Fruit fly (Drosophila melanogaster) whole organism, prepupa: ENCODE results near the gene unc-119.
A peak's percentile ranks its signal among the peaks of the same experiment; 100 is the strongest.

Experiments used
- Blimp-1 ChIP-seq: fragments of 200-800 bp; sonication (Bioruptor generic); optimal IDR thresholded peaks from 3 replicates; lab custom pipeline; 2017; ENCODE audit warnings: missing biosample characterization, missing genetic modification characterization, mild to moderate bottlenecking, moderate library complexity, missing genetic modification reagents
- CG10631 ChIP-seq: fragments of 200-800 bp; sonication (Bioruptor generic); optimal IDR thresholded peaks from 2 replicates; lab custom pipeline; 2016; ENCODE audit warnings: missing biosample characterization, missing genetic modification characterization
- CG10669 ChIP-seq: fragments of 200-800 bp; sonication (Bioruptor generic); optimal IDR thresholded peaks from 3 replicates; lab custom pipeline; 2018; ENCODE audit warnings: missing biosample characterization, mild to moderate bottlenecking, missing genetic modification characterization, moderate library complexity
- CG11902 ChIP-seq: fragments of 200-800 bp; sonication (Bioruptor generic); optimal IDR thresholded peaks from 3 replicates; lab custom pipeline; 2016; ENCODE audit warnings: missing biosample characterization, missing genetic modification characterization
- CG15336 ChIP-seq: fragments of 200-800 bp; sonication (Bioruptor generic); IDR thresholded peaks from 2 replicates; pipeline ENCODE4 v1.3.6; 2022; ENCODE audit warnings: missing biosample characterization, missing genetic modification characterization
- CG1621 ChIP-seq: fragments of 200-800 bp; sonication (Bioruptor generic); optimal IDR thresholded peaks from 3 replicates; lab custom pipeline; 2018; ENCODE audit warnings: missing biosample characterization, mild to moderate bottlenecking, missing genetic modification characterization
- CG16779 ChIP-seq: fragments of 200-800 bp; sonication (Bioruptor generic); optimal IDR thresholded peaks from 3 replicates; lab custom pipeline; 2017; ENCODE audit warnings: missing biosample characterization, mild to moderate bottlenecking, missing genetic modification characterization
- CG3032 ChIP-seq: fragments of 200-800 bp; optimal IDR thresholded peaks from 2 replicates; lab custom pipeline; 2019; ENCODE audit warnings: missing biosample characterization, mild to moderate bottlenecking, missing genetic modification characterization, moderate library complexity
- CG31627 ChIP-seq: fragments of 200-800 bp; sonication (Bioruptor generic); optimal IDR thresholded peaks from 3 replicates; lab custom pipeline; 2016; ENCODE audit warnings: missing biosample characterization, missing genetic modification characterization
- CG32006 ChIP-seq: fragments of 200-800 bp; sonication (Bioruptor generic); optimal IDR thresholded peaks from 3 replicates; lab custom pipeline; 2017; ENCODE audit warnings: missing biosample characterization, mild to moderate bottlenecking, missing genetic modification characterization
- CG34406 ChIP-seq: fragments of 200-800 bp; sonication (Bioruptor generic); optimal IDR thresholded peaks from 3 replicates; lab custom pipeline; 2016; ENCODE audit warnings: missing biosample characterization, missing genetic modification characterization
- CG3919 ChIP-seq: fragments of 200-800 bp; sonication (Bioruptor generic); optimal IDR thresholded peaks from 3 replicates; lab custom pipeline; 2016; ENCODE audit warnings: missing biosample characterization, missing genetic modification characterization
- CG6163 ChIP-seq: fragments of 200-800 bp; sonication (Bioruptor generic); IDR thresholded peaks from 3 replicates; pipeline ENCODE4 v1.3.6; 2022; ENCODE audit warnings: missing biosample characterization, missing genetic modification characterization
- CG6276 ChIP-seq: fragments of 200-800 bp; sonication (Bioruptor generic); optimal IDR thresholded peaks from 2 replicates; lab custom pipeline; 2017; ENCODE audit warnings: missing biosample characterization, mild to moderate bottlenecking, missing genetic modification characterization
- CG6808 ChIP-seq: fragments of 200-800 bp; sonication (Bioruptor generic); optimal IDR thresholded peaks from 3 replicates; lab custom pipeline; 2017; ENCODE audit warnings: missing biosample characterization, missing genetic modification characterization, mild to moderate bottlenecking, moderate library complexity, missing genetic modification reagents
- CG6854 ChIP-seq: fragments of 200-800 bp; sonication (Bioruptor generic); optimal IDR thresholded peaks from 2 replicates; lab custom pipeline; 2017; ENCODE audit warnings: missing biosample characterization, mild to moderate bottlenecking, missing genetic modification characterization
- CG7368 ChIP-seq: fragments of 200-800 bp; sonication (Bioruptor generic); optimal IDR thresholded peaks from 3 replicates; lab custom pipeline; 2016; ENCODE audit warnings: missing biosample characterization, missing genetic modification characterization
- CG8119 ChIP-seq: fragments of 200-800 bp; sonication (Bioruptor generic); IDR thresholded peaks from 3 replicates; pipeline ENCODE4 v1.3.6; 2022; ENCODE audit warnings: missing biosample characterization, missing genetic modification characterization
- CG8319 ChIP-seq: fragments of 200-800 bp; sonication (Bioruptor generic); optimal IDR thresholded peaks from 3 replicates; lab custom pipeline; 2016; ENCODE audit warnings: missing biosample characterization, missing genetic modification characterization
- CG8632 ChIP-seq: fragments of 200-800 bp; sonication (Bioruptor generic); optimal IDR thresholded peaks from 3 replicates; lab custom pipeline; 2016; ENCODE audit warnings: missing biosample characterization, missing genetic modification characterization
- CG9139 ChIP-seq: fragments of 200-800 bp; sonication (Bioruptor generic); optimal IDR thresholded peaks from 3 replicates; lab custom pipeline; 2017; ENCODE audit warnings: missing biosample characterization, mild to moderate bottlenecking, missing genetic modification characterization
- Eip75B ChIP-seq: fragments of 200-800 bp; sonication (Bioruptor generic); optimal IDR thresholded peaks from 3 replicates; lab custom pipeline; 2016; ENCODE audit warnings: missing biosample characterization, missing genetic modification characterization
- Eip93F ChIP-seq: fragments of 200-800 bp; sonication (Bioruptor generic); optimal IDR thresholded peaks from 2 replicates; lab custom pipeline; 2016; ENCODE audit warnings: missing biosample characterization, mild to moderate bottlenecking, missing genetic modification characterization
- Ets21C ChIP-seq: fragments of 200-800 bp; sonication (Bioruptor generic); optimal IDR thresholded peaks from 3 replicates; lab custom pipeline; 2016; ENCODE audit warnings: missing biosample characterization, missing genetic modification characterization
- Ets96B ChIP-seq: fragments of 200-800 bp; optimal IDR thresholded peaks from 2 replicates; lab custom pipeline; 2019; ENCODE audit warnings: missing biosample characterization, mild to moderate bottlenecking, missing genetic modification characterization, moderate library complexity
- Gug ChIP-seq: fragments of 200-800 bp; sonication (Bioruptor generic); IDR thresholded peaks from 2 replicates; pipeline ENCODE4 v1.3.6; 2022; ENCODE audit warnings: missing biosample characterization, missing genetic modification characterization
- Hr38 ChIP-seq: sonication (Bioruptor generic); optimal IDR thresholded peaks from 2 replicates; lab custom pipeline; 2016; ENCODE audit warnings: missing biosample characterization, missing genetic modification characterization
- Hr39 ChIP-seq: fragments of 200-800 bp; sonication (Bioruptor generic); optimal IDR thresholded peaks from 2 replicates; lab custom pipeline; 2016; ENCODE audit warnings: missing biosample characterization, missing genetic modification characterization
- Hr4 ChIP-seq: fragments of 200-800 bp; sonication (Bioruptor generic); optimal IDR thresholded peaks from 3 replicates; lab custom pipeline; 2016; ENCODE audit warnings: missing biosample characterization, missing genetic modification characterization
- Lpt ChIP-seq: fragments of 200-800 bp; sonication (Bioruptor generic); optimal IDR thresholded peaks from 3 replicates; lab custom pipeline; 2016; ENCODE audit warnings: missing biosample characterization, missing genetic modification characterization
- Met ChIP-seq: fragments of 200-800 bp; sonication (Bioruptor generic); optimal IDR thresholded peaks from 3 replicates; lab custom pipeline; 2016; ENCODE audit warnings: missing biosample characterization, missing genetic modification characterization
- OdsH ChIP-seq: fragments of 200-800 bp; sonication (Bioruptor generic); optimal IDR thresholded peaks from 3 replicates; lab custom pipeline; 2016; ENCODE audit warnings: missing biosample characterization, missing genetic modification characterization
- Smox ChIP-seq: fragments of 200-800 bp; sonication (Bioruptor generic); optimal IDR thresholded peaks from 3 replicates; lab custom pipeline; 2016; ENCODE audit warnings: missing biosample characterization, missing genetic modification characterization
- Sox102F ChIP-seq: fragments of 200-800 bp; sonication (Bioruptor generic); optimal IDR thresholded peaks from 2 replicates; lab custom pipeline; 2016; ENCODE audit warnings: missing biosample characterization, mild to moderate bottlenecking, missing genetic modification characterization
- Sox14 ChIP-seq: fragments of 200-800 bp; sonication (Bioruptor generic); optimal IDR thresholded peaks from 3 replicates; lab custom pipeline; 2016; ENCODE audit warnings: missing biosample characterization, missing genetic modification characterization
- Sox15 ChIP-seq: fragments of 200-800 bp; sonication (Bioruptor generic); optimal IDR thresholded peaks from 3 replicates; lab custom pipeline; 2016; ENCODE audit warnings: missing biosample characterization, missing genetic modification characterization
- acj6 ChIP-seq: fragments of 200-800 bp; sonication (Bioruptor generic); optimal IDR thresholded peaks from 3 replicates; lab custom pipeline; 2016; ENCODE audit warnings: missing biosample characterization, missing genetic modification characterization
- cyc ChIP-seq: fragments of 200-800 bp; sonication (Bioruptor generic); optimal IDR thresholded peaks from 3 replicates; lab custom pipeline; 2016; ENCODE audit warnings: missing biosample characterization, missing genetic modification characterization
- eg ChIP-seq: fragments of 200-800 bp; sonication (Bioruptor generic); IDR thresholded peaks from 3 replicates; pipeline ENCODE4 v1.3.6; 2022; ENCODE audit warnings: missing biosample characterization, missing genetic modification characterization
- esn ChIP-seq: fragments of 200-800 bp; sonication (Bioruptor generic); optimal IDR thresholded peaks from 2 replicates; lab custom pipeline; 2016; ENCODE audit warnings: missing biosample characterization, mild to moderate bottlenecking, missing genetic modification characterization, moderate library complexity
- fd59A ChIP-seq: fragments of 200-800 bp; sonication (Bioruptor generic); optimal IDR thresholded peaks from 2 replicates; lab custom pipeline; 2017; ENCODE audit warnings: missing biosample characterization, mild to moderate bottlenecking, missing genetic modification characterization, missing genetic modification reagents
- fd85E ChIP-seq: fragments of 200-800 bp; sonication (Bioruptor generic); optimal IDR thresholded peaks from 3 replicates; lab custom pipeline; 2016; ENCODE audit warnings: missing biosample characterization, missing genetic modification characterization
- fkh ChIP-seq: fragments of 200-800 bp; sonication (Bioruptor generic); optimal IDR thresholded peaks from 3 replicates; lab custom pipeline; 2017; ENCODE audit warnings: missing biosample characterization, mild to moderate bottlenecking, missing genetic modification characterization, moderate library complexity
- lz ChIP-seq: fragments of 200-800 bp; sonication (Bioruptor generic); optimal IDR thresholded peaks from 3 replicates; lab custom pipeline; 2016; ENCODE audit warnings: missing biosample characterization, missing genetic modification characterization
- net ChIP-seq: fragments of 200-800 bp; sonication (Bioruptor generic); optimal IDR thresholded peaks from 3 replicates; lab custom pipeline; 2016; ENCODE audit warnings: missing biosample characterization, missing genetic modification characterization
- pdm3 ChIP-seq: fragments of 200-800 bp; sonication (Bioruptor generic); optimal IDR thresholded peaks from 3 replicates; lab custom pipeline; 2016; ENCODE audit warnings: missing biosample characterization, missing genetic modification characterization
- spab ChIP-seq: fragments of 200-800 bp; sonication (Bioruptor generic); optimal IDR thresholded peaks from 2 replicates; lab custom pipeline; 2017; ENCODE audit warnings: missing biosample characterization, mild to moderate bottlenecking, missing genetic modification characterization, missing genetic modification reagents
- ss ChIP-seq, 2 experiments: fragments of 200-800 bp; sonication (Bioruptor generic); optimal IDR thresholded peaks; 2 replicates in 1 of 2; 3 replicates in 1 of 2; lab custom pipeline; 2017 to 2018; ENCODE audit warnings: mild to moderate bottlenecking in 2 of 2, missing biosample characterization in 2 of 2, missing genetic modification characterization in 2 of 2, moderate library complexity in 1 of 2
- svp ChIP-seq: fragments of 200-800 bp; sonication (Bioruptor generic); peaks from one replicate; lab custom pipeline; 2016; ENCODE audit warnings: missing biosample characterization, missing genetic modification characterization
- topi ChIP-seq: fragments of 200-800 bp; sonication (Bioruptor generic); optimal IDR thresholded peaks from 3 replicates; lab custom pipeline; 2016; ENCODE audit warnings: missing biosample characterization, missing genetic modification characterization
- vri ChIP-seq: fragments of 200-800 bp; sonication (Bioruptor generic); optimal IDR thresholded peaks from 3 replicates; lab custom pipeline; 2016; ENCODE audit warnings: missing biosample characterization, mild to moderate bottlenecking, missing genetic modification characterization

The unc-119 gene

dm6 chrX:7290811-7291515 is at the start of gene unc-119:
TSS of gene unc-119 (minus strand) at chrX:7291298.
- TF ChIP-seq CG6854 (peak; percentile 57), Sox14 (peak; percentile 1), spab (peak; percentile 48), eg (GFP tag; lab: Robert Waterston, UW) (0 out of 3 replicates have a peak, but pooled peaks have one; percentile 20), CG31627 (GFP tag; lab: Kevin White, UChicago) (no peak), Met (GFP tag; lab: Kevin White, UChicago) (no peak), acj6 (GFP tag; lab: Kevin White, UChicago) (no peak), Sox15 (GFP tag; lab: Kevin White, UChicago) (no peak), Sox102F (GFP tag; lab: Kevin White, UChicago) (no peak), CG8119 (GFP tag; lab: Robert Waterston, UW) (no peak; the same call in 2 of the 3 replicates), CG10631 (GFP tag; lab: Kevin White, UChicago) (no peak), CG16779 (tag; lab: Kevin White, UChicago) (peak; percentile 48), CG3032 (tag; lab: Kevin White, UChicago) (peak; percentile 28), cyc (no peak), ss (GFP tag; optimal IDR thresholded peaks at IDR 0.05; lab: Kevin White, UChicago) (peak; percentile 86), fd59A (peak; percentile 29), CG3919 (GFP tag; lab: Kevin White, UChicago) (no peak), OdsH (GFP tag; lab: Kevin White, UChicago) (no peak), CG6163 (peak; percentile 7; the same call in 1 of the 3 replicates), Eip93F (no peak), esn (GFP tag; lab: Kevin White, UChicago) (no peak), CG8319 (GFP tag; lab: Kevin White, UChicago) (no peak), pdm3 (GFP tag; lab: Kevin White, UChicago) (peak; percentile 3), CG10669 (peak; percentile 59), vri (GFP tag; lab: Kevin White, UChicago) (no peak), Blimp-1 (GFP tag; lab: Kevin White, UChicago) (no peak), CG15336 (GFP tag; lab: Robert Waterston, UW) (peak; percentile 25; the same call in 1 of the 2 replicates), Hr39 (no peak), lz (GFP tag; lab: Kevin White, UChicago) (no peak), fd85E (GFP tag; lab: Kevin White, UChicago) (no peak), topi (GFP tag; lab: Kevin White, UChicago) (no peak), CG1621 (tag; lab: Kevin White, UChicago) (peak; percentile 52), net (GFP tag; lab: Kevin White, UChicago) (peak; percentile 24), CG8632 (GFP tag; lab: Kevin White, UChicago) (no peak), CG11902 (GFP tag; lab: Kevin White, UChicago) (no peak), svp (GFP tag; lab: Kevin White, UChicago) (no peak), Ets21C (GFP tag; lab: Kevin White, UChicago) (no peak), Lpt (GFP tag; lab: Kevin White, UChicago) (no peak), fkh (GFP tag; lab: Kevin White, UChicago) (no peak), CG6808 (GFP tag; lab: Kevin White, UChicago) (peak; percentile 79), Hr4 (no peak), CG7368 (GFP tag; lab: Kevin White, UChicago) (no peak), Gug (no peak), Eip75B (peak; percentile 17), CG34406 (GFP tag; lab: Kevin White, UChicago) (peak; percentile 6), CG9139 (GFP tag; lab: Kevin White, UChicago) (peak; percentile 70), CG32006 (GFP tag; lab: Kevin White, UChicago) (no peak), Hr38 (no peak), Ets96B (tag; lab: Kevin White, UChicago) (peak; percentile 15), CG6276 (peak; percentile 57), Smox (no peak)
